Fruit fly (Drosophila melanogaster) whole organism, embryonic: Measurements from ENCODE around the gene CG7328.

Experiments used
- CG11456 ChIP-seq: fragments of 200-800 bp; sonication (Bioruptor generic); IDR thresholded peaks from 3 replicates; pipeline ENCODE4 v1.3.6; 2022; ENCODE audit warnings: missing biosample characterization, missing genetic modification characterization
- CG2120 ChIP-seq: fragments of 200-800 bp; sonication (Bioruptor generic); optimal IDR thresholded peaks from 3 replicates; lab custom pipeline; 2016; ENCODE audit warnings: missing biosample characterization, missing genetic modification characterization
- CG6175 ChIP-seq: fragments of 200-800 bp; sonication (Bioruptor generic); IDR thresholded peaks from 3 replicates; pipeline ENCODE4 v1.3.6; 2022; ENCODE audit warnings: missing biosample characterization, missing genetic modification characterization
- Ets97D ChIP-seq: fragments of 200-800 bp; sonication (Bioruptor generic); optimal IDR thresholded peaks from 3 replicates; lab custom pipeline; 2016; ENCODE audit warnings: missing biosample characterization, missing genetic modification characterization
- Mad ChIP-seq: fragments of 200-800 bp; sonication (Bioruptor generic); optimal IDR thresholded peaks from 2 replicates; lab custom pipeline; 2016; ENCODE audit warnings: missing biosample characterization, missing genetic modification characterization
- sens ChIP-seq: fragments of 200-800 bp; sonication (Bioruptor generic); peaks from one replicate; lab custom pipeline; 2016; ENCODE audit warnings: missing biosample characterization, missing genetic modification characterization

DNA sequence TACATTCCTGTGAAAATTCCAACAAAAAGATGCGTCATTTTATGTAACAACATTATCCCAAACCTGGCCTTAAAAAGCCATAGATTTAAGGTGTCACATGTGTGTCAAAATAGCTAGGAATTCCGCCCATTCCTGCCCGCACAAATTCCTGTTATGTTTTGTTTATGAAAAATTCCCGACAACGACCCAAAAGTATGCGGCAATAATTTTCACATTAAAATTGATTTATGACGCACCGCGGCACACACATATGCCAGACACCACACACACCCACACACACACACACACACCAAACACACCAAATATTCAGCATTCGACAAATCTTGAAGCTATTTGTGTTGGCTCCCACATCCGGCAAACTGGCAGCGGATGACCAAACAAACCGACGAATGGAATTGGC, 42.4 kb upstream of the CG7328 start:
- no peak for TF ChIP-seq Mad (GFP tag; lab: Kevin White, UChicago)
- no peak for TF ChIP-seq sens (GFP tag; lab: Kevin White, UChicago)
- no peak for TF ChIP-seq CG2120
- no peak for TF ChIP-seq CG11456 (GFP tag; lab: Robert Waterston, UW)
- no peak for TF ChIP-seq CG6175 (GFP tag; lab: Robert Waterston, UW)
- no peak for TF ChIP-seq Ets97D
